Worm (Caenorhabditis elegans): ENCODE measurements around the gene ZK1290.5.

Gene ZK1290.5

ce11 chrII:7529078-7529683 is at the start of gene ZK1290.5:
TSS of gene ZK1290.5 (plus strand) at chrII:7529643.
- TF ChIP-seq hmg-4 (GFP tag; optimal IDR thresholded peaks at IDR 0.05) (no peak), ceh-36 (tag; optimal IDR thresholded peaks at IDR 0.05) (no peak), ama-1 (optimal IDR thresholded peaks at IDR 0.05) (no peak), tbx-37 (GFP tag; conservative IDR thresholded peaks at IDR 0.05) (no peak), tra-4 (tag; optimal IDR thresholded peaks at IDR 0.05) (no peak), hnd-1 (tag; optimal IDR thresholded peaks at IDR 0.05) (no peak), ets-7 (tag; optimal IDR thresholded peaks at IDR 0.05) (no peak), aly-1 (tag; optimal IDR thresholded peaks at IDR 0.05) (no peak), tbx-11 (GFP tag; IDR thresholded peaks at IDR 0.05) (no peak)

ce11 chrII:7483009-7483408 is 46.4 kb upstream of the ZK1290.5 start, which contains the start of gene cah-2:
TSS of gene cah-2 (minus strand) at chrII:7483109.
- no peak for TF ChIP-seq tra-4 (tag; optimal IDR thresholded peaks at IDR 0.05)

ce11 chrII:7489605-7490004 is 39.8 kb upstream of the ZK1290.5 start, which contains the start of gene D1022.9:
TSS of gene D1022.9 (minus strand) at chrII:7489705.
- TF ChIP-seq ama-1 (optimal IDR thresholded peaks at IDR 0.05): no peak

ce11 chrII:7493599-7493998 is 35.8 kb upstream of the ZK1290.5 start, which contains the start of gene nas-23:
TSS of gene nas-23 (minus strand) at chrII:7493699.
- TF ChIP-seq ceh-13 (GFP tag; optimal IDR thresholded peaks at IDR 0.05): no peak
- no peak for TF ChIP-seq F13C5.2 (tag; optimal IDR thresholded peaks at IDR 0.05)

DNA sequence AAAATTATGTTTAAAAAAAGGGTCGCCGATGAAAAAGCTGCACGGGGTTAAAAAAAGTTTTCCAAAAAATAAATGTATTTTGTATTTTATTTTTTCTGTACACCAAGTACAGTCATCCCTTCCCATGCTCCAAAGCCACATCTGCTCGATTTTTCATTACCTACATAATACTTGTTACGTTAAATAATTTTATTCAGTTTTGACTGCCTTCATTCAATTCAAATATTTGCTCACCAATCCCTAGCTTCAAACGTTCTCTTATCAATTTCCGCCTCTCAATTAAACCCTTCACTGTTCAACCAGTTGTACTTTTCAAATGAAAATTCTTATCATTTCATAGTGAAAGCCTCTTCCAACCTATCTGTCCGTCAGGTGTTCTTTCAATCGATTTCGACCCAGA is 35.3 kb upstream of the ZK1290.5 start, which contains the start of gene R10H1.1:
TSS of gene R10H1.1 (plus strand) at position 301 of the 400 bp plus-strand sequence.
- TF ChIP-seq tra-4 (tag; optimal IDR thresholded peaks at IDR 0.05) (no peak), flt-1 (GFP tag; IDR thresholded peaks at IDR 0.05) (no peak), scrt-1 (GFP tag; IDR thresholded peaks at IDR 0.05) (no peak), tbx-11 (GFP tag; IDR thresholded peaks at IDR 0.05) (no peak), hmbx-1 (tag; optimal IDR thresholded peaks at IDR 0.05) (no peak), sea-1 (GFP tag; conservative IDR thresholded peaks at IDR 0.05) (no peak), pes-1 (GFP tag; IDR thresholded peaks at IDR 0.05) (no peak), ceh-36 (tag; optimal IDR thresholded peaks at IDR 0.05) (no peak), hmg-4 (GFP tag; optimal IDR thresholded peaks at IDR 0.05) (no peak), ama-1 (optimal IDR thresholded peaks at IDR 0.05) (no peak), tbx-37 (GFP tag; conservative IDR thresholded peaks at IDR 0.05) (no peak)

DNA sequence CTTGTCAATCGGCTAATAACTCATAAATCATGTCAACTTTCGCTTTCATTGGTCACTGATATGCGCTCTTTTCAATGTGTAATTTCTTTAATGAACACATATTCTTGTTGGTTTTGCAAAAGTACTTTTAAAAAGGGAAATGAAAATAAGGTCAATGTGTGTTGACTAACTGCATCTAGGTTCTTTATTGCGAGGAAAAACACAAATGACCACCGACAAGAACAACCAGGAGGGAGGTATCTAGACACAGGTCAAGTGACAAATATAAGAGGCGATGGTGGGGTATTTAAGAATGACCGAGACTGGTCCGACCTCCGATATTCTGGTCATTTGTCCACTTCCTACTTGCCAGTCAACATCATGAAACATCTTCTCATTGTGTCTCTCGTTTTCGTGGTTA is 33.4 kb upstream of the ZK1290.5 start, which contains the start of gene spi-1:
TSS of gene spi-1 (plus strand) at position 178 of the 400 bp plus-strand sequence.
- TF ChIP-seq B0310.2 (tag; optimal IDR thresholded peaks at IDR 0.05) (no peak), sea-1 (GFP tag; conservative IDR thresholded peaks at IDR 0.05) (no peak), tra-4 (tag; optimal IDR thresholded peaks at IDR 0.05) (no peak), flt-1 (GFP tag; IDR thresholded peaks at IDR 0.05) (no peak), hmg-4 (GFP tag; optimal IDR thresholded peaks at IDR 0.05) (no peak), ceh-13 (GFP tag; optimal IDR thresholded peaks at IDR 0.05) (no peak), tbx-11 (GFP tag; IDR thresholded peaks at IDR 0.05) (no peak), scrt-1 (GFP tag; IDR thresholded peaks at IDR 0.05) (no peak), pes-1 (GFP tag; IDR thresholded peaks at IDR 0.05) (no peak), F13C5.2 (tag; optimal IDR thresholded peaks at IDR 0.05) (no peak), hmbx-1 (tag; optimal IDR thresholded peaks at IDR 0.05) (no peak), ets-7 (tag; optimal IDR thresholded peaks at IDR 0.05) (no peak), ceh-36 (tag; optimal IDR thresholded peaks at IDR 0.05) (no peak), hnd-1 (tag; optimal IDR thresholded peaks at IDR 0.05) (no peak), tbx-37 (GFP tag; conservative IDR thresholded peaks at IDR 0.05) (no peak), aly-1 (tag; optimal IDR thresholded peaks at IDR 0.05) (no peak)

ce11 chrII:7499390-7499789 is 30.1 kb upstream of the ZK1290.5 start, which contains the start of gene srab-14:
TSS of gene srab-14 (minus strand) at chrII:7499490.
- TF ChIP-seq tbx-37 (GFP tag; conservative IDR thresholded peaks at IDR 0.05) (no peak), F13C5.2 (tag; optimal IDR thresholded peaks at IDR 0.05) (no peak), ceh-36 (tag; optimal IDR thresholded peaks at IDR 0.05) (no peak)

- TF ChIP-seq aly-1 (tag; optimal IDR thresholded peaks at IDR 0.05) (no peak), ceh-36 (tag; optimal IDR thresholded peaks at IDR 0.05) (no peak), flt-1 (GFP tag; IDR thresholded peaks at IDR 0.05) (no peak)
Observed at ce11 chrII:7505005-7505404, 24.4 kb upstream of the ZK1290.5 start, which contains the start of gene C28F5.1. TSS of gene C28F5.1 (plus strand) at chrII:7505305.

DNA sequence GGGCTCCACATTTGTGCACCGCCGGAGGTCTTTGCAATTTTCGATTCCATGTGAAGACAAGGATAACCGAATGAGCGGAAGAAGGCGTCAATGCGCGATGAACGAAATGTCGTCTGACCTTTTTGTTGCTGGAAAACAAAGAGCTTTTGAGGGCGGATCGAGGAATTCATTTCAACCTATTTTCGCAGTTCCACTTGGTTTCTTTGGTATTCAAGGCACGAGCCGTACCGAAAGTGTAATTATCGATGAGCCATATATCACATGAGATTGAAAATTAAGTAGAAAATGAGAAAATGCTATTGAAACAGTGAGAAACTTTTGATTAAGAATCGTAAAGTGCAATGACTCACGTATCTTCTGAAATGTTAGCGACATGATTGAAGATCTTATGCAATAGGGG is 10.2 kb upstream of the ZK1290.5 start, which contains the start of gene glb-9:
TSS of gene glb-9 (minus strand) at position 101 of the 400 bp plus-strand sequence.
- TF ChIP-seq ama-1 (optimal IDR thresholded peaks at IDR 0.05) (no peak), pes-1 (GFP tag; IDR thresholded peaks at IDR 0.05) (no peak), ceh-36 (tag; optimal IDR thresholded peaks at IDR 0.05) (no peak), hmbx-1 (tag; optimal IDR thresholded peaks at IDR 0.05) (no peak), ceh-13 (GFP tag; optimal IDR thresholded peaks at IDR 0.05) (no peak), hmg-4 (GFP tag; optimal IDR thresholded peaks at IDR 0.05) (no peak), aly-1 (tag; optimal IDR thresholded peaks at IDR 0.05) (no peak), B0310.2 (tag; optimal IDR thresholded peaks at IDR 0.05) (no peak), tbx-11 (GFP tag; IDR thresholded peaks at IDR 0.05) (no peak), tbx-37 (GFP tag; conservative IDR thresholded peaks at IDR 0.05) (no peak), scrt-1 (GFP tag; IDR thresholded peaks at IDR 0.05) (no peak), ets-7 (tag; optimal IDR thresholded peaks at IDR 0.05) (no peak)

All from whole organism, early embryonic.